Fruit fly (Drosophila melanogaster) whole organism, embryonic: ENCODE measurements around the gene ago.

Experiments
- CG10147 ChIP-seq: fragments of 200-800 bp; sonication (Bioruptor generic); optimal IDR thresholded peaks from 2 replicates; lab custom pipeline; 2019; ENCODE audit warnings: missing biosample characterization, mild to moderate bottlenecking, missing genetic modification characterization, moderate library complexity
- CG11456 ChIP-seq: fragments of 200-800 bp; sonication (Bioruptor generic); IDR thresholded peaks from 3 replicates; pipeline ENCODE4 v1.3.6; 2022; ENCODE audit warnings: missing biosample characterization, missing genetic modification characterization
- CG12219 ChIP-seq: fragments of 200-800 bp; sonication (Bioruptor generic); optimal IDR thresholded peaks from 3 replicates; lab custom pipeline; 2018; ENCODE audit warnings: missing biosample characterization, mild to moderate bottlenecking, missing genetic modification characterization
- CG13624 ChIP-seq: fragments of 200-800 bp; sonication (Bioruptor generic); optimal IDR thresholded peaks from 2 replicates; lab custom pipeline; 2016; ENCODE audit warnings: missing biosample characterization, missing genetic modification characterization
- CG13775 ChIP-seq: fragments of 200-800 bp; sonication (Bioruptor generic); optimal IDR thresholded peaks from 3 replicates; lab custom pipeline; 2017; ENCODE audit warnings: missing biosample characterization, mild to moderate bottlenecking, missing genetic modification characterization
- CG15269 ChIP-seq: fragments of 200-800 bp; sonication (Bioruptor generic); optimal IDR thresholded peaks from 2 replicates; lab custom pipeline; 2018; ENCODE audit warnings: missing biosample characterization, mild to moderate bottlenecking, missing genetic modification characterization, moderate library complexity
- CG15601 ChIP-seq: fragments of 200-800 bp; sonication (Bioruptor generic); optimal IDR thresholded peaks from 3 replicates; lab custom pipeline; 2019; ENCODE audit warnings: missing biosample characterization, mild to moderate bottlenecking, missing genetic modification characterization, moderate library complexity
- CG17829 ChIP-seq: fragments of 200-800 bp; optimal IDR thresholded peaks from 2 replicates; lab custom pipeline; 2019; ENCODE audit warnings: missing biosample characterization, mild to moderate bottlenecking, missing genetic modification characterization, moderate library complexity
- CG3163 ChIP-seq: fragments of 200-800 bp; sonication (Bioruptor generic); optimal IDR thresholded peaks from 3 replicates; lab custom pipeline; 2016; ENCODE audit warnings: missing biosample characterization, missing genetic modification characterization
- CG3281 ChIP-seq: fragments of 200-800 bp; sonication (Bioruptor generic); optimal IDR thresholded peaks from 3 replicates; lab custom pipeline; 2017; ENCODE audit warnings: missing biosample characterization, mild to moderate bottlenecking, missing genetic modification characterization
- CG33213 ChIP-seq: fragments of 200-800 bp; sonication (Bioruptor generic); optimal IDR thresholded peaks from 3 replicates; lab custom pipeline; 2016; ENCODE audit warnings: missing biosample characterization, missing genetic modification characterization
- CG7357 ChIP-seq: fragments of 200-800 bp; sonication (Bioruptor generic); IDR thresholded peaks from 3 replicates; pipeline ENCODE4 v1.3.6; 2022; ENCODE audit warnings: missing biosample characterization, missing genetic modification characterization
- CG7745 ChIP-seq: fragments of 200-800 bp; sonication (Bioruptor generic); optimal IDR thresholded peaks from 2 replicates; lab custom pipeline; 2018; ENCODE audit warnings: missing biosample characterization, mild to moderate bottlenecking, missing genetic modification characterization, moderate library complexity
- CG7928 ChIP-seq: fragments of 200-800 bp; sonication (Bioruptor generic); optimal IDR thresholded peaks from 2 replicates; lab custom pipeline; 2017; ENCODE audit warnings: missing biosample characterization, mild to moderate bottlenecking, missing genetic modification characterization
- CG8089 ChIP-seq: fragments of 200-800 bp; sonication (Bioruptor generic); optimal IDR thresholded peaks from 3 replicates; lab custom pipeline; 2016; ENCODE audit warnings: missing biosample characterization, missing genetic modification characterization
- CG8478 ChIP-seq: fragments of >200 bp; optimal IDR thresholded peaks from 2 replicates; lab custom pipeline; 2018
- CG8924 ChIP-seq: fragments of 200-800 bp; optimal IDR thresholded peaks from 3 replicates; lab custom pipeline; 2019; ENCODE audit warnings: missing biosample characterization, mild to moderate bottlenecking, missing genetic modification characterization, moderate library complexity
- CG9609 ChIP-seq: fragments of 200-800 bp; sonication (Bioruptor generic); optimal IDR thresholded peaks from 3 replicates; lab custom pipeline; 2016; ENCODE audit warnings: missing biosample characterization, missing genetic modification characterization
- CG9932 ChIP-seq: fragments of 200-800 bp; sonication (Bioruptor generic); IDR thresholded peaks from 2 replicates; pipeline ENCODE4 v1.3.6; 2022; ENCODE audit warnings: missing biosample characterization, missing genetic modification characterization
- CTCF ChIP-seq: fragments of 200-800 bp; sonication (Bioruptor generic); optimal IDR thresholded peaks from 2 replicates; lab custom pipeline; 2017; ENCODE audit warnings: missing biosample characterization, mild to moderate bottlenecking, missing genetic modification characterization, moderate library complexity
- D19A ChIP-seq: fragments of 200-800 bp; optimal IDR thresholded peaks from 3 replicates; lab custom pipeline; 2019; ENCODE audit warnings: missing biosample characterization, mild to moderate bottlenecking, missing genetic modification characterization, moderate library complexity
- Deaf1 ChIP-seq: fragments of 200-800 bp; optimal IDR thresholded peaks from 3 replicates; lab custom pipeline; 2019; ENCODE audit warnings: missing biosample characterization, mild to moderate bottlenecking, missing genetic modification characterization, moderate library complexity
- Dip3 ChIP-seq: fragments of 200-800 bp; sonication (Bioruptor generic); optimal IDR thresholded peaks from 3 replicates; lab custom pipeline; 2016; ENCODE audit warnings: missing biosample characterization, missing genetic modification characterization
- Dll ChIP-seq: fragments of 200-800 bp; sonication (Bioruptor generic); IDR thresholded peaks from 4 replicates; pipeline ENCODE4 v1.3.6; 2022; ENCODE audit warnings: missing biosample characterization, missing genetic modification characterization; ENCODE audit not compliant: partially characterized antibody
- Dp ChIP-seq: fragments of 200-800 bp; sonication (Bioruptor generic); optimal IDR thresholded peaks from 2 replicates; lab custom pipeline; 2018; ENCODE audit warnings: missing biosample characterization, mild to moderate bottlenecking, missing genetic modification characterization, moderate library complexity
- ERR ChIP-seq: fragments of 200-800 bp; sonication (Bioruptor generic); optimal IDR thresholded peaks from 2 replicates; lab custom pipeline; 2016; ENCODE audit warnings: missing biosample characterization, missing genetic modification characterization
- H15 ChIP-seq: fragments of 200-800 bp; sonication (Bioruptor generic); IDR thresholded peaks from 3 replicates; pipeline ENCODE4 v1.3.6; 2022; ENCODE audit warnings: missing biosample characterization, missing genetic modification characterization
- HLH54F ChIP-seq: fragments of 200-800 bp; sonication (Bioruptor generic); optimal IDR thresholded peaks from 3 replicates; lab custom pipeline; 2016; ENCODE audit warnings: missing biosample characterization, missing genetic modification characterization
- HmgZ ChIP-seq: fragments of 200-800 bp; sonication (Bioruptor generic); optimal IDR thresholded peaks from 2 replicates; lab custom pipeline; 2018; ENCODE audit warnings: missing biosample characterization, mild to moderate bottlenecking, missing genetic modification characterization
- Lhr ChIP-seq: fragments of 200-800 bp; sonication (Bioruptor generic); optimal IDR thresholded peaks from 3 replicates; lab custom pipeline; 2017; ENCODE audit warnings: mild to moderate bottlenecking, missing biosample characterization, missing genetic modification reagents, missing genetic modification characterization
- Myb ChIP-seq: fragments of 200-800 bp; sonication (Bioruptor generic); optimal IDR thresholded peaks from 2 replicates; lab custom pipeline; 2016; ENCODE audit warnings: missing biosample characterization, missing genetic modification characterization
- PHDP ChIP-seq: fragments of 200-800 bp; sonication (Bioruptor generic); optimal IDR thresholded peaks from 3 replicates; lab custom pipeline; 2018; ENCODE audit warnings: missing biosample characterization, mild to moderate bottlenecking, missing genetic modification characterization, moderate library complexity
- Pdp1 ChIP-seq, 2 experiments: fragments of 200-800 bp; sonication (Bioruptor generic); optimal IDR thresholded peaks; 3 replicates each; lab custom pipeline; 2016; ENCODE audit warnings: missing biosample characterization in 2 of 2, missing genetic modification characterization in 2 of 2, mild to moderate bottlenecking in 1 of 2, moderate library complexity in 1 of 2
- Ptx1 ChIP-seq: fragments of 200-800 bp; sonication (Bioruptor generic); IDR thresholded peaks from 2 replicates; pipeline ENCODE4 v1.3.6; 2022; ENCODE audit warnings: missing biosample characterization, missing genetic modification characterization
- YL-1 ChIP-seq: fragments of 200-800 bp; sonication (Bioruptor generic); optimal IDR thresholded peaks from 3 replicates; lab custom pipeline; 2017; ENCODE audit warnings: missing biosample characterization, mild to moderate bottlenecking, missing genetic modification characterization
- bsh ChIP-seq, 2 experiments: fragments of 200-800 bp; sonication (Bioruptor generic); optimal IDR thresholded peaks; 2 replicates each; lab custom pipeline; 2017 to 2018; ENCODE audit warnings: mild to moderate bottlenecking in 2 of 2, missing biosample characterization in 2 of 2, missing genetic modification characterization in 2 of 2, moderate library complexity in 1 of 2
- chif ChIP-seq, 2 experiments: fragments of 200-800 bp; sonication (Bioruptor generic); optimal IDR thresholded peaks; 3 replicates each; lab custom pipeline; 2016; ENCODE audit warnings: missing biosample characterization in 2 of 2, missing genetic modification characterization in 2 of 2
- ci ChIP-seq: fragments of 200-800 bp; sonication (Bioruptor generic); IDR thresholded peaks from 3 replicates; pipeline ENCODE4 v1.3.6; 2022; ENCODE audit warnings: missing biosample characterization, missing genetic modification characterization
- dpn ChIP-seq, 2 experiments: fragments of 200-800 bp; sonication (Bioruptor generic); optimal IDR thresholded peaks; 3 replicates each; lab custom pipeline; 2016; ENCODE audit warnings: missing biosample characterization in 2 of 2, missing genetic modification characterization in 2 of 2
- grau ChIP-seq: fragments of 200-800 bp; optimal IDR thresholded peaks from 3 replicates; lab custom pipeline; 2019; ENCODE audit warnings: missing biosample characterization, mild to moderate bottlenecking, missing genetic modification characterization, moderate library complexity
- gsb ChIP-seq: fragments of 200-800 bp; sonication (Bioruptor generic); IDR thresholded peaks from 2 replicates; pipeline ENCODE4 v1.3.6; 2022; ENCODE audit warnings: missing biosample characterization, missing genetic modification characterization
- jing ChIP-seq: fragments of 200-800 bp; sonication (Bioruptor generic); optimal IDR thresholded peaks from 2 replicates; lab custom pipeline; 2018; ENCODE audit warnings: missing biosample characterization, mild to moderate bottlenecking, missing genetic modification characterization
- jumu ChIP-seq: fragments of 200-800 bp; sonication (Bioruptor generic); optimal IDR thresholded peaks from 3 replicates; lab custom pipeline; 2016; ENCODE audit warnings: missing biosample characterization, missing genetic modification characterization
- kay ChIP-seq: fragments of 200-800 bp; sonication (Bioruptor generic); optimal IDR thresholded peaks from 2 replicates; lab custom pipeline; 2016; ENCODE audit warnings: missing biosample characterization, missing genetic modification characterization
- onecut ChIP-seq: fragments of 200-800 bp; sonication (Bioruptor generic); IDR thresholded peaks from 2 replicates; pipeline ENCODE4 v1.3.6; 2022; ENCODE audit warnings: missing biosample characterization, missing genetic modification characterization
- pho ChIP-seq: fragments of 200-800 bp; sonication (Bioruptor generic); optimal IDR thresholded peaks from 2 replicates; lab custom pipeline; 2016; ENCODE audit warnings: missing biosample characterization, missing genetic modification characterization
- phol ChIP-seq: fragments of 200-800 bp; sonication (Bioruptor generic); optimal IDR thresholded peaks from 3 replicates; lab custom pipeline; 2018; ENCODE audit warnings: missing biosample characterization, mild to moderate bottlenecking, missing genetic modification characterization, moderate library complexity
- prd ChIP-seq, 3 experiments: fragments of >200 bp in 2 of 3; fragments of 200-800 bp in 1 of 3; sonication (Bioruptor generic) in 1 of 3; optimal IDR thresholded peaks in 2 of 3; IDR thresholded peaks in 1 of 3; 2 replicates in 2 of 3; 3 replicates in 1 of 3; pipeline versions ENCODE4 v1.3.6 to Lab custom; 2017 to 2022; ENCODE audit warnings: missing biosample characterization in 1 of 3, missing genetic modification characterization in 1 of 3
- schlank ChIP-seq: fragments of 200-800 bp; sonication (Bioruptor generic); optimal IDR thresholded peaks from 2 replicates; lab custom pipeline; 2018; ENCODE audit warnings: missing biosample characterization, mild to moderate bottlenecking, missing genetic modification characterization
- vvl ChIP-seq: fragments of 200-800 bp; sonication (Bioruptor generic); IDR thresholded peaks from 2 replicates; pipeline ENCODE4 v1.3.6; 2022; ENCODE audit warnings: missing biosample characterization, missing genetic modification characterization

Gene ago

DNA sequence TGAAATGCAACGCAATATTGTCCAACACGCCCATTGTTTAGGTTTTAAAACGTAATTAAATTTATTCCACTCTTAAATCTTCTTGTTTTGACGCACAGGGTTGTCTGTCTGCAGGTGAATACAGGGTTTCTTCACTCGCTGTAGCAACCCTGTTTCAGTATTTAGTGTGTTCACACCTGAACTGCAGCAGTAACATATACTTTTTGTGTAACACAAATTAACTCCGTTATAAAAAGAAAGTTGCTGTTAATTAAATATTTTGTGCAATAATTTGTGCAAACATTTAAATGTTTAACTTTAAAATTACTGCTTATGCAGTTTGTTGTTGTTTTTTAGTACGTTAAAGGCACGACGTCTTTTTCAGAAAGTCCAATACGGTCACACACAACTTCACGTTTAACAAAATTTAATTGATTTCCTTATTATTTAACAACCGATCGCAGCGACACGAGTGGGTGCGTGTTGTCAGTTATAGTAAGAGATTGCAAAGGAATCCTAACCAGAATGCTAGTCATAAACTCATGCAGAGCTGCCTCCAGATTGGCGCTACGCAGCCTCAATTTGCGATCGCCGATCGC is 38.1 kb upstream of the ago start, which contains the start of the genes CG15012 and Fdx2 (continued):
- peak; percentile 73 for TF ChIP-seq HmgZ (tag; lab: Kevin White, UChicago)
- TF ChIP-seq ERR (GFP tag; lab: Kevin White, UChicago): no peak
- TF ChIP-seq CG3163 (GFP tag; lab: Kevin White, UChicago): no peak
- peak in 1 of 2 experiments; percentile 21 for TF ChIP-seq chif (GFP tag; optimal IDR thresholded peaks at IDR 0.05; lab: Kevin White, UChicago)
- TF ChIP-seq CG17829: peak; percentile 64
- TF ChIP-seq CTCF (GFP tag; lab: Kevin White, UChicago): peak; percentile 19
- TF ChIP-seq kay (GFP tag; lab: Kevin White, UChicago): peak; percentile 28
- no peak for TF ChIP-seq CG11456
- peak; percentile 13; the same call in 1 of the 3 replicates for TF ChIP-seq ci
- TF ChIP-seq pho (GFP tag; lab: Kevin White, UChicago): no peak
- peak; percentile 25 to 33 for TF ChIP-seq dpn (GFP tag; optimal IDR thresholded peaks at IDR 0.05; lab: Kevin White, UChicago)
- TF ChIP-seq Deaf1 (tag; lab: Kevin White, UChicago): peak; percentile 3
- no peak for TF ChIP-seq CG8089 (GFP tag; lab: Kevin White, UChicago)
- TF ChIP-seq CG7928 (GFP tag; lab: Kevin White, UChicago): peak; percentile 76
- TF ChIP-seq CG15601: peak; percentile 52
- TF ChIP-seq jumu (GFP tag; lab: Kevin White, UChicago): peak; percentile 43
- TF ChIP-seq Ptx1 (GFP tag; lab: Robert Waterston, UW): 0 out of 2 replicates have a peak, but pooled peaks have one; percentile 6
- TF ChIP-seq jing (GFP tag; lab: Kevin White, UChicago): no peak
- TF ChIP-seq CG8924: peak; percentile 67
- no peak for TF ChIP-seq CG12219 (GFP tag; lab: Kevin White, UChicago)
- TF ChIP-seq PHDP (tag; lab: Kevin White, UChicago): peak; percentile 13
- no peak for TF ChIP-seq prd (optimal IDR thresholded peaks at IDR 0.05; lab: Kevin White, UChicago)
- peak; percentile 27; the same call in 1 of the 3 replicates for TF ChIP-seq prd (GFP tag; IDR thresholded peaks at IDR 0.05; lab: Robert Waterston, UW)
- TF ChIP-seq phol (tag; lab: Kevin White, UChicago): peak; percentile 68
- TF ChIP-seq D19A: no peak
- TF ChIP-seq CG13775 (GFP tag; lab: Kevin White, UChicago): peak; percentile 24
- peak; percentile 23 for TF ChIP-seq Dip3 (GFP tag; lab: Kevin White, UChicago)
- no peak for TF ChIP-seq schlank
- peak; percentile 93 for TF ChIP-seq YL-1
- peak in 1 of 2 experiments; percentile 82 for TF ChIP-seq Pdp1 (GFP tag; optimal IDR thresholded peaks at IDR 0.05; lab: Kevin White, UChicago)
- TF ChIP-seq CG9609 (GFP tag; lab: Kevin White, UChicago): peak; percentile 32
- TF ChIP-seq CG7357: peak; percentile 98
- peak; percentile 41 for TF ChIP-seq grau (tag; lab: Kevin White, UChicago)
- TF ChIP-seq gsb (GFP tag; lab: Robert Waterston, UW): no peak
- no peak for TF ChIP-seq CG7745 (tag; lab: Kevin White, UChicago)
- TF ChIP-seq HLH54F (GFP tag; lab: Kevin White, UChicago): peak; percentile 22
- TF ChIP-seq Myb (GFP tag; lab: Kevin White, UChicago): peak; percentile 55
- TF ChIP-seq CG13624 (GFP tag; lab: Kevin White, UChicago): peak; percentile 48
- peak; percentile 35 for TF ChIP-seq Dp (GFP tag; lab: Kevin White, UChicago)
- no peak for TF ChIP-seq CG15269 (tag; lab: Kevin White, UChicago)
- TF ChIP-seq CG9932 (GFP tag; lab: Robert Waterston, UW): no peak
- TF ChIP-seq vvl (GFP tag; lab: Robert Waterston, UW): peak; percentile 59
- TF ChIP-seq CG3281 (GFP tag; lab: Kevin White, UChicago): peak; percentile 71
- TF ChIP-seq Dll (GFP tag; lab: Robert Waterston, UW): peak; percentile 53; the same call in 3 of the 4 replicates
- peak; percentile 16 for TF ChIP-seq CG10147 (GFP tag; lab: Kevin White, UChicago)
- no peak; the same call in 1 of the 2 replicates for TF ChIP-seq onecut (GFP tag; lab: Robert Waterston, UW)
- TF ChIP-seq CG33213: peak; percentile 61
- no peak for TF ChIP-seq CG8478 (lab: Kevin White, UChicago)
- peak; percentile 46 for TF ChIP-seq Lhr (GFP tag; lab: Kevin White, UChicago)
- peak in 1 of 2 experiments; percentile 1 for TF ChIP-seq bsh (GFP tag; optimal IDR thresholded peaks at IDR 0.05; lab: Kevin White, UChicago)
- no peak for TF ChIP-seq H15 (GFP tag; lab: Robert Waterston, UW)
